Fruit fly (Drosophila melanogaster): ENCODE data around the gene SH3PX1.

Gene SH3PX1

DNA sequence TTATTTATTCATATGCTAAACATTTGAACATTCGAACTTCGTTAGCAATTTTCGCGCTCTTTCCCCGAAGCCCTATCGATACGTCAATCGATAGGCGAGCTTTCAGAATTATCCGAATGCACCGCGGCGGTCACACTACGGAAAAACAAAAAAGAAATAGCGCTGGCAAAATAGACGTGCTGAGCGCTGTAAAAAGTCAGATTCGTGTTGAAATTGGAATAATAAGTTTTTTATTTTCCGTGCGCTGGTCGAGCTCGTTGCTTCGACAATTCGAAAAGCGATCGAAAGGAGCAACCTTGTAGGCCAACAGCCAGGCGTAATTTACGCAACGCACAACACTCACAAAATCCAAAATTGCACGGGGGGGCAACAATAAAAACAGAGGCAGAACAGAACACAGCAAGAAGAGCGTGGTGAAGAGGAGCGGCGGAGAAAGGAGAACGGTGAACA is 15.4 kb downstream of the SH3PX1 start, which contains the start of gene Ubc4:
Gene Ubc4, plus strand, starts transcription at position 144 of the 450 bp plus-strand sequence.
- TF ChIP-seq Mrtf (GFP tag; IDR thresholded peaks at IDR 0.05) (0 out of 3 replicates have a peak, but pooled peaks have one; percentile 32), gcm (GFP tag; optimal IDR thresholded peaks at IDR 0.05) (no peak), CG5245 (GFP tag; optimal IDR thresholded peaks at IDR 0.05) (no peak), nau (GFP tag; optimal IDR thresholded peaks at IDR 0.05) (no peak), CG16779 (GFP tag; IDR thresholded peaks at IDR 0.05) (no peak), Kr (GFP tag; optimal IDR thresholded peaks at IDR 0.05) (no peak), CG31388 (GFP tag; optimal IDR thresholded peaks at IDR 0.05) (no peak), Sox100B (GFP tag; optimal IDR thresholded peaks at IDR 0.05) (no peak), pnt (GFP tag; optimal IDR thresholded peaks at IDR 0.05) (no peak), zen (tag; optimal IDR thresholded peaks at IDR 0.05) (no peak), ase (GFP tag; IDR thresholded peaks at IDR 0.05) (no peak), Ets65A (GFP tag) (peak; percentile 49), usp (GFP tag; optimal IDR thresholded peaks at IDR 0.05) (no peak), pho (GFP tag; optimal IDR thresholded peaks at IDR 0.05) (peak; percentile 28), D19A (tag; optimal IDR thresholded peaks at IDR 0.05) (no peak), amos (GFP tag; IDR thresholded peaks at IDR 0.05; ENCODE audit: partially characterized antibody) (peak; percentile 91; the same call in 1 of the 2 replicates), CG7987 (GFP tag; optimal IDR thresholded peaks at IDR 0.05) (peak; percentile 3), CG10979 (tag; optimal IDR thresholded peaks at IDR 0.05) (no peak), CG12391 (tag; optimal IDR thresholded peaks at IDR 0.05) (no peak), Sry-β (GFP tag; optimal IDR thresholded peaks at IDR 0.05) (peak; percentile 38), CG12155 (GFP tag; optimal IDR thresholded peaks at IDR 0.05) (no peak), tup (GFP tag; optimal IDR thresholded peaks at IDR 0.05) (no peak), CG8290 (GFP tag; optimal IDR thresholded peaks at IDR 0.05) (no peak), CG8290 (tag; optimal IDR thresholded peaks at IDR 0.05) (no peak), psq (GFP tag; optimal IDR thresholded peaks at IDR 0.05) (no peak), seq (GFP tag; IDR thresholded peaks at IDR 0.05) (no peak), BtbVII (GFP tag; optimal IDR thresholded peaks at IDR 0.05) (no peak), gcm2 (GFP tag; optimal IDR thresholded peaks at IDR 0.05) (no peak), CG15514 (GFP tag; optimal IDR thresholded peaks at IDR 0.05) (peak; percentile 53), gsb-n (tag; optimal IDR thresholded peaks at IDR 0.05) (no peak), Sox102F (GFP tag; optimal IDR thresholded peaks at IDR 0.05) (no peak), CoRest (tag; optimal IDR thresholded peaks at IDR 0.05) (peak; percentile 4), dm (GFP tag; optimal IDR thresholded peaks at IDR 0.05) (peak; percentile 36), CG4328 (GFP tag; optimal IDR thresholded peaks at IDR 0.05) (no peak), gce (GFP tag; IDR thresholded peaks at IDR 0.05) (no peak), CG18476 (GFP tag; optimal IDR thresholded peaks at IDR 0.05) (no peak), sqz (GFP tag; optimal IDR thresholded peaks at IDR 0.05) (no peak), CG16863 (GFP tag; optimal IDR thresholded peaks at IDR 0.05) (no peak), CG15696 (tag; optimal IDR thresholded peaks at IDR 0.05) (no peak), pan (optimal IDR thresholded peaks at IDR 0.05) (no peak), pan (GFP tag; optimal IDR thresholded peaks at IDR 0.05 in 1 of 2, IDR thresholded peaks at IDR 0.05 in 1 of 2) (no peak), Ravus (GFP tag; IDR thresholded peaks at IDR 0.05) (no peak), CG10462 (GFP tag; optimal IDR thresholded peaks at IDR 0.05) (no peak), CG30403 (GFP tag; optimal IDR thresholded peaks at IDR 0.05) (no peak), CG17802 (tag; optimal IDR thresholded peaks at IDR 0.05) (no peak), Med (GFP tag) (peak; percentile 88), jigr1 (GFP tag; IDR thresholded peaks at IDR 0.05) (no peak), CG12071 (GFP tag; optimal IDR thresholded peaks at IDR 0.05) (no peak), Lpt (GFP tag; optimal IDR thresholded peaks at IDR 0.05) (no peak), CG9797 (GFP tag; optimal IDR thresholded peaks at IDR 0.05) (peak; percentile 69), CG2875 (GFP tag; optimal IDR thresholded peaks at IDR 0.05) (no peak), dimm (GFP tag; IDR thresholded peaks at IDR 0.05) (no peak)

All from whole organism, embryonic.